Fruit fly (Drosophila melanogaster) whole organism, pupa: Measurements from ENCODE around the gene CG32119.

ENCODE experiments used
- CG10348 ChIP-seq: fragments of 200-800 bp; sonication (Bioruptor generic); IDR thresholded peaks from 2 replicates; pipeline ENCODE4 v1.3.6; 2022; ENCODE audit warnings: missing biosample characterization, missing genetic modification characterization
- CG12605 ChIP-seq: fragments of 200-800 bp; sonication (Bioruptor generic); IDR thresholded peaks from 2 replicates; pipeline ENCODE4 v1.3.6; 2022; ENCODE audit warnings: missing biosample characterization, missing genetic modification characterization
- CG13204 ChIP-seq: fragments of 200-800 bp; sonication (Bioruptor generic); optimal IDR thresholded peaks from 2 replicates; lab custom pipeline; 2018; ENCODE audit warnings: missing biosample characterization, mild to moderate bottlenecking, missing genetic modification characterization, moderate library complexity
- CG14655 ChIP-seq: fragments of 200-800 bp; sonication (Bioruptor generic); optimal IDR thresholded peaks from 3 replicates; lab custom pipeline; 2017; ENCODE audit warnings: mild to moderate bottlenecking, missing biosample characterization, missing genetic modification reagents, missing genetic modification characterization
- CG15710 ChIP-seq: fragments of 200-800 bp; sonication (Bioruptor generic); optimal IDR thresholded peaks from 2 replicates; lab custom pipeline; 2018; ENCODE audit warnings: missing biosample characterization, mild to moderate bottlenecking, missing genetic modification characterization, moderate library complexity
- CG17806 ChIP-seq: fragments of 200-800 bp; sonication (Bioruptor generic); optimal IDR thresholded peaks from 2 replicates; lab custom pipeline; 2018; ENCODE audit warnings: missing biosample characterization, mild to moderate bottlenecking, missing genetic modification characterization, moderate library complexity
- CG32121 ChIP-seq: fragments of 200-800 bp; sonication (Bioruptor generic); IDR thresholded peaks from 2 replicates; pipeline ENCODE4 v1.3.6; 2022; ENCODE audit warnings: missing biosample characterization, missing genetic modification characterization
- CG34367 ChIP-seq: fragments of 200-800 bp; sonication (Bioruptor generic); optimal IDR thresholded peaks from 2 replicates; lab custom pipeline; 2018; ENCODE audit warnings: missing biosample characterization, mild to moderate bottlenecking, missing genetic modification characterization
- CG4496 ChIP-seq: fragments of 200-800 bp; sonication (Bioruptor generic); IDR thresholded peaks from 3 replicates; pipeline ENCODE4 v1.3.6; 2022; ENCODE audit warnings: missing biosample characterization, missing genetic modification characterization
- CG8159 ChIP-seq: fragments of 200-800 bp; sonication (Bioruptor generic); optimal IDR thresholded peaks from 3 replicates; lab custom pipeline; 2018; ENCODE audit warnings: missing biosample characterization, mild to moderate bottlenecking, missing genetic modification characterization, moderate library complexity
- CG8301 ChIP-seq: fragments of 200-800 bp; sonication (Bioruptor generic); optimal IDR thresholded peaks from 2 replicates; lab custom pipeline; 2018; ENCODE audit warnings: missing biosample characterization, mild to moderate bottlenecking, missing genetic modification characterization
- CG9948 ChIP-seq: fragments of 200-800 bp; sonication (Bioruptor generic); optimal IDR thresholded peaks from 2 replicates; lab custom pipeline; 2018; ENCODE audit warnings: missing biosample characterization, mild to moderate bottlenecking, missing genetic modification characterization, moderate library complexity
- D1 ChIP-seq: fragments of 200-800 bp; sonication (Bioruptor generic); optimal IDR thresholded peaks from 2 replicates; lab custom pipeline; 2018; ENCODE audit warnings: missing biosample characterization, mild to moderate bottlenecking, missing genetic modification characterization, moderate library complexity
- EcR ChIP-seq: fragments of 200-800 bp; sonication (Bioruptor generic); optimal IDR thresholded peaks from 3 replicates; lab custom pipeline; 2019; ENCODE audit warnings: missing biosample characterization, missing genetic modification characterization, mild to moderate bottlenecking, moderate library complexity, missing genetic modification reagents
- Ets98B ChIP-seq: fragments of 200-800 bp; sonication (Bioruptor generic); IDR thresholded peaks from 2 replicates; pipeline ENCODE4 v1.3.6; 2022; ENCODE audit warnings: missing biosample characterization, missing genetic modification characterization
- Pif1A ChIP-seq: fragments of 200-800 bp; sonication (Bioruptor generic); optimal IDR thresholded peaks from 3 replicates; lab custom pipeline; 2016; ENCODE audit warnings: missing biosample characterization, missing genetic modification characterization
- Pif1B ChIP-seq: fragments of 200-800 bp; sonication (Bioruptor generic); optimal IDR thresholded peaks from 3 replicates; lab custom pipeline; 2016; ENCODE audit warnings: missing biosample characterization, missing genetic modification characterization
- Snoo ChIP-seq: fragments of 200-800 bp; sonication (Bioruptor generic); optimal IDR thresholded peaks from 3 replicates; lab custom pipeline; 2017; ENCODE audit warnings: missing biosample characterization, mild to moderate bottlenecking, missing genetic modification characterization, inconsistent platforms
- fd96Ca ChIP-seq: fragments of 200-800 bp; sonication (Bioruptor generic); IDR thresholded peaks from 3 replicates; pipeline ENCODE4 v1.3.6; 2022; ENCODE audit warnings: missing biosample characterization, missing genetic modification characterization
- gl ChIP-seq: fragments of 200-800 bp; sonication (Bioruptor generic); optimal IDR thresholded peaks from 2 replicates; lab custom pipeline; 2018; ENCODE audit warnings: missing biosample characterization, mild to moderate bottlenecking, missing genetic modification characterization
- rn ChIP-seq: fragments of 200-800 bp; sonication (Bioruptor generic); IDR thresholded peaks from 2 replicates; pipeline ENCODE4 v1.3.6; 2022; ENCODE audit warnings: missing biosample characterization, missing genetic modification characterization

The CG32119 gene

DNA sequence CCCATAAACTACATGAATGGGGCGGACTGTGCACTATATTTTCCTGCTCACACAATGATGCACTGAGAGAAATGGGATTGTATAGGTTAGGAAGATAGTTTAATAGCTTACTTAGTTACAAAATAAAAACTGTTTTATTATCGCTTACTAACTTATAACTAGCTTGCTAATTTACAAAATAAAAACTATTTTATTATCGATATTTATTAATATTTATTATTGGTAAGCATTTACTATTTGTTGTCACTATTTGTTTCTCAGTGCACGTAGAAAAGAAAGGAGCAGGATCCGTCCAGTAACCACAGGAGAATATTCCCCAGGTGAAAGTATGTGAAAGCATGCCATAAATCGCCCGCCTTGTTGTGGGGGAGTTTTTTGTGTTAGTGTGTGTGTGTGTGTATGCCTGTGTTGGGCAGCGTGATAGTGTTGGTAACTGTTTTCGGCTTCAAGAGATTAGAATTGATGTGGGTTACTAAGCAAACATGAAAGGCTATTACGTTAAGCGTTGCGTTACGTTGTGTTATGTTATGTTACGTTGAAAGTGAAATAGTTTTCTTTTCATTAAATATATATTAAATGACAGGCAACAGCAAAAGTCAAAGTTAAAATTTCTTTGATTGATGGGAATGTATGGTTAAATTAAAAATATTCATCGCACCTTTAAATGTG is 25.0 kb downstream of the CG32119 start:
- TF ChIP-seq CG15710, result no peak
- TF ChIP-seq Ets98B (GFP tag; lab: Robert Waterston, UW), result no peak
- no peak for TF ChIP-seq Pif1A (GFP tag; lab: Kevin White, UChicago)
- TF ChIP-seq CG14655, result peak; percentile 3
- TF ChIP-seq CG12605 (GFP tag; lab: Robert Waterston, UW), result no peak

- TF ChIP-seq CG14655 (peak; percentile 30), CG8301 (peak; percentile 2), Snoo (tag; lab: Kevin White, UChicago) (no peak), CG9948 (tag; lab: Kevin White, UChicago) (peak; percentile 27), CG12605 (GFP tag; lab: Robert Waterston, UW) (no peak), Pif1B (GFP tag; lab: Kevin White, UChicago) (no peak), rn (GFP tag; lab: Robert Waterston, UW) (no peak), CG4496 (GFP tag; lab: Robert Waterston, UW) (0 out of 3 replicates have a peak, but pooled peaks have one; percentile 9), Ets98B (GFP tag; lab: Robert Waterston, UW) (no peak), CG32121 (GFP tag; lab: Robert Waterston, UW) (0 out of 2 replicates have a peak, but pooled peaks have one; percentile 31), D1 (tag; lab: Kevin White, UChicago) (no peak), CG34367 (tag; lab: Kevin White, UChicago) (no peak)
Observed at dm6 chr3L:13217968-13218367, 30.5 kb downstream of the CG32119 start.

- TF ChIP-seq CG34367 (tag; lab: Kevin White, UChicago), result peak; percentile 32
- TF ChIP-seq Pif1A (GFP tag; lab: Kevin White, UChicago), result no peak
- no peak for TF ChIP-seq gl (tag; lab: Kevin White, UChicago)
- no peak for TF ChIP-seq CG8301
- no peak for TF ChIP-seq Ets98B (GFP tag; lab: Robert Waterston, UW)
- no peak for TF ChIP-seq Pif1B (GFP tag; lab: Kevin White, UChicago)
- no peak for TF ChIP-seq D1 (tag; lab: Kevin White, UChicago)
- TF ChIP-seq CG9948 (tag; lab: Kevin White, UChicago), result peak; percentile 37
- TF ChIP-seq rn (GFP tag; lab: Robert Waterston, UW), result no peak
- no peak for TF ChIP-seq CG12605 (GFP tag; lab: Robert Waterston, UW)
- TF ChIP-seq CG17806 (tag; lab: Kevin White, UChicago), result peak; percentile 51
- TF ChIP-seq CG13204 (GFP tag; lab: Kevin White, UChicago), result no peak
- TF ChIP-seq CG15710, result peak; percentile 28
- TF ChIP-seq CG14655, result no peak
- TF ChIP-seq CG32121 (GFP tag; lab: Robert Waterston, UW), result no peak
- no peak for TF ChIP-seq Snoo (tag; lab: Kevin White, UChicago)
- TF ChIP-seq CG8159 (tag; lab: Kevin White, UChicago), result peak; percentile 54
- no peak for TF ChIP-seq EcR (GFP tag; lab: Kevin White, UChicago)
- no peak for TF ChIP-seq fd96Ca (GFP tag; lab: Robert Waterston, UW)
- no peak for TF ChIP-seq CG4496 (GFP tag; lab: Robert Waterston, UW)
- no peak for TF ChIP-seq CG10348 (GFP tag; lab: Robert Waterston, UW)
Observed at dm6 chr3L:13217395-13217794, 31.1 kb downstream of the CG32119 start.

- TF ChIP-seq D1 (tag; lab: Kevin White, UChicago) (no peak), CG17806 (tag; lab: Kevin White, UChicago) (peak; percentile 71), CG8301 (peak; percentile 71), CG32121 (GFP tag; lab: Robert Waterston, UW) (0 out of 2 replicates have a peak, but pooled peaks have one; percentile 35), Pif1A (GFP tag; lab: Kevin White, UChicago) (peak; percentile 45), CG34367 (tag; lab: Kevin White, UChicago) (peak; percentile 36), CG9948 (tag; lab: Kevin White, UChicago) (peak; percentile 73), CG15710 (peak; percentile 55), CG10348 (GFP tag; lab: Robert Waterston, UW) (no peak), CG8159 (tag; lab: Kevin White, UChicago) (peak; percentile 57), CG4496 (GFP tag; lab: Robert Waterston, UW) (peak; percentile 47), EcR (GFP tag; lab: Kevin White, UChicago) (no peak), fd96Ca (GFP tag; lab: Robert Waterston, UW) (peak; percentile 40; the same call in 1 of the 3 replicates), CG13204 (GFP tag; lab: Kevin White, UChicago) (no peak), rn (GFP tag; lab: Robert Waterston, UW) (0 out of 2 replicates have a peak, but pooled peaks have one; percentile 5), CG14655 (peak; percentile 68)
Observed at dm6 chr3L:13214603-13215453, 33.7 kb downstream of the CG32119 start.

DNA sequence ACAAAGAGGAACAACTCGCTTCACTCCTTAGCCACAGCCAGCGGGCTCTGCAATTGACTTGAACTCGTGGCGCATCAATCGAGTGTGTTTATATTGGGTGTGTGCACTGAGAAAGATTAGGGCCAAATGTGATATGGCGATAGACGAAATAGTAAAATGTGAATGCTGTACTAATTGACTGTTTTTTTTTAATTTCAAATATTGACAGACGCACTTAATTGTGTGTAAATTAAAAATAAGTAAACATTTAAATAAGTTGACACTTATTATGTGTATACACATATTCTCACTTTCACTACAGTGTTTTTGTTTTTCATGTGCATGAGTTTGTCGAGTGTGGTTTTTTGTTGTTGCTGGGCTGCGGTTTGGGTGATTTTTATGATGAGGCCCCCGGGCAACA is 35.1 kb downstream of the CG32119 start:
- TF ChIP-seq CG14655, result peak; percentile 67
- TF ChIP-seq D1 (tag; lab: Kevin White, UChicago), result no peak
- peak; percentile 48 for TF ChIP-seq CG34367 (tag; lab: Kevin White, UChicago)
- peak; percentile 12 for TF ChIP-seq EcR (GFP tag; lab: Kevin White, UChicago)
- 0 out of 2 replicates have a peak, but pooled peaks have one; percentile 24 for TF ChIP-seq rn (GFP tag; lab: Robert Waterston, UW)
- TF ChIP-seq CG17806 (tag; lab: Kevin White, UChicago), result peak; percentile 76
- peak; percentile 13 for TF ChIP-seq CG13204 (GFP tag; lab: Kevin White, UChicago)
- TF ChIP-seq Pif1A (GFP tag; lab: Kevin White, UChicago), result peak; percentile 78
- peak; percentile 74 for TF ChIP-seq fd96Ca (GFP tag; lab: Robert Waterston, UW)
- TF ChIP-seq CG4496 (GFP tag; lab: Robert Waterston, UW), result peak; percentile 67
- TF ChIP-seq CG12605 (GFP tag; lab: Robert Waterston, UW), result 0 out of 2 replicates have a peak, but pooled peaks have one; percentile 49
- TF ChIP-seq CG9948 (tag; lab: Kevin White, UChicago), result peak; percentile 28
- peak; percentile 52 for TF ChIP-seq CG15710
- TF ChIP-seq Ets98B (GFP tag; lab: Robert Waterston, UW), result peak; percentile 40; the same call in 1 of the 2 replicates
- TF ChIP-seq CG32121 (GFP tag; lab: Robert Waterston, UW), result peak; percentile 60
- TF ChIP-seq Snoo (tag; lab: Kevin White, UChicago), result peak; percentile 63
- TF ChIP-seq Pif1B (GFP tag; lab: Kevin White, UChicago), result peak; percentile 76
- TF ChIP-seq CG8159 (tag; lab: Kevin White, UChicago), result peak; percentile 63
- TF ChIP-seq gl (tag; lab: Kevin White, UChicago), result peak; percentile 58
- TF ChIP-seq CG8301, result peak; percentile 56
- no peak for TF ChIP-seq CG10348 (GFP tag; lab: Robert Waterston, UW)
- TF ChIP-seq, all 21 proteins: peak for 19
